Fruit fly (Drosophila melanogaster) whole organism, embryonic: ENCODE measurements around the gene frtz.
A peak's percentile ranks its signal among the peaks of the same experiment; 100 is the strongest.

Source experiments
- B-H2 ChIP-seq: fragments of 200-800 bp; sonication (Bioruptor generic); optimal IDR thresholded peaks from 2 replicates; lab custom pipeline; 2018; ENCODE audit warnings: missing biosample characterization, mild to moderate bottlenecking, missing genetic modification characterization
- CG10654 ChIP-seq: fragments of 200-800 bp; sonication (Bioruptor generic); optimal IDR thresholded peaks from 2 replicates; lab custom pipeline; 2016; ENCODE audit warnings: missing biosample characterization, missing genetic modification characterization
- CG10959 ChIP-seq: fragments of 200-800 bp; sonication (Bioruptor generic); IDR thresholded peaks from 2 replicates; pipeline ENCODE4 v1.3.6; 2022; ENCODE audit warnings: missing biosample characterization, missing genetic modification characterization
- CG11093 ChIP-seq: fragments of 200-800 bp; sonication (Bioruptor generic); IDR thresholded peaks from 3 replicates; pipeline ENCODE4 v1.3.6; 2022; ENCODE audit warnings: missing biosample characterization, missing genetic modification characterization
- CG11560 ChIP-seq: fragments of 200-800 bp; sonication (Bioruptor generic); IDR thresholded peaks from 3 replicates; pipeline ENCODE4 v1.3.6; 2022; ENCODE audit warnings: missing biosample characterization, missing genetic modification characterization
- CG11723 ChIP-seq: fragments of 200-800 bp; sonication (Bioruptor generic); optimal IDR thresholded peaks from 2 replicates; lab custom pipeline; 2017; ENCODE audit warnings: missing biosample characterization, mild to moderate bottlenecking, missing genetic modification characterization
- CG12769 ChIP-seq: fragments of 200-800 bp; sonication (Bioruptor generic); optimal IDR thresholded peaks from 2 replicates; lab custom pipeline; 2019; ENCODE audit warnings: missing biosample characterization, mild to moderate bottlenecking, missing genetic modification characterization, moderate library complexity
- CG14965 ChIP-seq: fragments of 200-800 bp; sonication (Bioruptor generic); optimal IDR thresholded peaks from 2 replicates; lab custom pipeline; 2016; ENCODE audit warnings: missing biosample characterization, missing genetic modification characterization, borderline replicate concordance
- CG1529 ChIP-seq: fragments of 200-800 bp; sonication (Bioruptor generic); optimal IDR thresholded peaks from 3 replicates; lab custom pipeline; 2018; ENCODE audit warnings: missing biosample characterization, missing genetic modification characterization
- CG15696 ChIP-seq: fragments of 200-800 bp; sonication (Bioruptor generic); optimal IDR thresholded peaks from 2 replicates; lab custom pipeline; 2019; ENCODE audit warnings: missing biosample characterization, mild to moderate bottlenecking, missing genetic modification characterization, moderate library complexity
- CG1603 ChIP-seq: fragments of 200-800 bp; sonication (Bioruptor generic); optimal IDR thresholded peaks from 2 replicates; lab custom pipeline; 2019; ENCODE audit warnings: missing biosample characterization, mild to moderate bottlenecking, missing genetic modification characterization, moderate library complexity
- CG16815 ChIP-seq: fragments of 200-800 bp; sonication (Bioruptor generic); optimal IDR thresholded peaks from 3 replicates; lab custom pipeline; 2017; ENCODE audit warnings: missing biosample characterization, mild to moderate bottlenecking, missing genetic modification characterization
- CG17612 ChIP-seq: fragments of 200-800 bp; sonication (Bioruptor generic); IDR thresholded peaks from 2 replicates; pipeline ENCODE4 v1.3.6; 2022; ENCODE audit warnings: missing biosample characterization, missing genetic modification characterization
- CG17802 ChIP-seq: fragments of 200-800 bp; sonication (Bioruptor generic); optimal IDR thresholded peaks from 2 replicates; lab custom pipeline; 2018; ENCODE audit warnings: missing biosample characterization, mild to moderate bottlenecking, missing genetic modification characterization, moderate library complexity
- CG2678 ChIP-seq: fragments of 200-800 bp; sonication (Bioruptor generic); optimal IDR thresholded peaks from 3 replicates; lab custom pipeline; 2019; ENCODE audit warnings: missing biosample characterization, mild to moderate bottlenecking, missing genetic modification characterization, moderate library complexity
- CG2712 ChIP-seq: fragments of 200-800 bp; optimal IDR thresholded peaks from 3 replicates; lab custom pipeline; 2019; ENCODE audit warnings: missing biosample characterization, mild to moderate bottlenecking, missing genetic modification characterization, moderate library complexity
- CG31441 ChIP-seq: fragments of 200-800 bp; sonication (Bioruptor generic); IDR thresholded peaks from 2 replicates; pipeline ENCODE4 v1.3.6; 2022; ENCODE audit warnings: missing biosample characterization, missing genetic modification characterization
- CG32532 ChIP-seq: fragments of 200-800 bp; sonication (Bioruptor generic); IDR thresholded peaks from 2 replicates; pipeline ENCODE4 v1.3.6; 2022; ENCODE audit warnings: missing biosample characterization, missing genetic modification characterization
- CG3838 ChIP-seq: fragments of 200-800 bp; sonication (Bioruptor generic); optimal IDR thresholded peaks from 3 replicates; lab custom pipeline; 2016; ENCODE audit warnings: missing biosample characterization, missing genetic modification characterization
- CG3995 ChIP-seq: fragments of 200-800 bp; sonication (Bioruptor generic); optimal IDR thresholded peaks from 3 replicates; lab custom pipeline; 2016; ENCODE audit warnings: missing biosample characterization, missing genetic modification characterization
- CG6689 ChIP-seq: fragments of 200-800 bp; sonication (Bioruptor generic); IDR thresholded peaks from 2 replicates; pipeline ENCODE4 v1.3.6; 2022; ENCODE audit warnings: missing biosample characterization, missing genetic modification characterization
- CG8290 ChIP-seq, 3 experiments: fragments of 200-800 bp; sonication (Bioruptor generic); optimal IDR thresholded peaks; 2 replicates each; lab custom pipeline; 2016 to 2019; ENCODE audit warnings: missing biosample characterization in 3 of 3, missing genetic modification characterization in 3 of 3, mild to moderate bottlenecking in 2 of 3, moderate library complexity in 1 of 3
- CTCF ChIP-seq: fragments of 200-800 bp; sonication (Bioruptor generic); optimal IDR thresholded peaks from 2 replicates; lab custom pipeline; 2017; ENCODE audit warnings: missing biosample characterization, mild to moderate bottlenecking, missing genetic modification characterization, moderate library complexity
- CrebB ChIP-seq: fragments of 200-800 bp; sonication (Bioruptor generic); optimal IDR thresholded peaks from 3 replicates; lab custom pipeline; 2018; ENCODE audit warnings: missing biosample characterization, mild to moderate bottlenecking, missing genetic modification characterization
- D19B ChIP-seq: fragments of 200-800 bp; sonication (Bioruptor generic); optimal IDR thresholded peaks from 2 replicates; lab custom pipeline; 2017; ENCODE audit warnings: missing biosample characterization, mild to moderate bottlenecking, missing genetic modification characterization
- Drgx ChIP-seq: fragments of 200-800 bp; sonication (Bioruptor generic); IDR thresholded peaks from 2 replicates; pipeline ENCODE4 v1.3.6; 2022; ENCODE audit warnings: missing biosample characterization, missing genetic modification characterization
- E2f1 ChIP-seq: fragments of 200-800 bp; sonication (Bioruptor generic); IDR thresholded peaks from 2 replicates; pipeline ENCODE4 v1.3.6; 2022; ENCODE audit warnings: missing biosample characterization, missing genetic modification characterization
- ERR ChIP-seq: fragments of 200-800 bp; sonication (Bioruptor generic); optimal IDR thresholded peaks from 2 replicates; lab custom pipeline; 2016; ENCODE audit warnings: missing biosample characterization, missing genetic modification characterization
- Oaz ChIP-seq: fragments of 200-800 bp; sonication (Bioruptor generic); IDR thresholded peaks from 2 replicates; pipeline ENCODE4 v1.3.6; 2022; ENCODE audit warnings: missing biosample characterization, missing genetic modification characterization
- Oli ChIP-seq: fragments of 200-800 bp; sonication (Bioruptor generic); optimal IDR thresholded peaks from 2 replicates; lab custom pipeline; 2018; ENCODE audit warnings: missing biosample characterization, mild to moderate bottlenecking, missing genetic modification characterization, moderate library complexity
- Optix ChIP-seq: fragments of 200-800 bp; sonication (Bioruptor generic); IDR thresholded peaks from 3 replicates; pipeline ENCODE4 v1.3.6; 2022; ENCODE audit warnings: missing biosample characterization, missing genetic modification characterization
- Sox102F ChIP-seq: fragments of 200-800 bp; sonication (Bioruptor generic); optimal IDR thresholded peaks from 2 replicates; lab custom pipeline; 2018; ENCODE audit warnings: missing biosample characterization, mild to moderate bottlenecking, missing genetic modification characterization, moderate library complexity
- Usf ChIP-seq: fragments of 200-800 bp; sonication (Bioruptor generic); optimal IDR thresholded peaks from 2 replicates; lab custom pipeline; 2017; ENCODE audit warnings: missing genotype, missing biosample characterization, missing genetic modification characterization
- Xrp1 ChIP-seq: fragments of 200-800 bp; sonication (Bioruptor generic); IDR thresholded peaks from 2 replicates; pipeline ENCODE4 v1.3.6; 2022; ENCODE audit warnings: missing biosample characterization, missing genetic modification characterization
- ac ChIP-seq: fragments of 200-800 bp; sonication (Bioruptor generic); optimal IDR thresholded peaks from 3 replicates; lab custom pipeline; 2017; ENCODE audit warnings: missing biosample characterization, mild to moderate bottlenecking, missing genetic modification characterization
- bowl ChIP-seq: fragments of 200-800 bp; sonication (Bioruptor generic); IDR thresholded peaks from 2 replicates; pipeline ENCODE4 v1.3.6; 2022; ENCODE audit warnings: missing biosample characterization, missing genetic modification characterization
- cad ChIP-seq: fragments of >200 bp; optimal IDR thresholded peaks from 2 replicates; lab custom pipeline; 2017; ENCODE audit warnings: missing biosample characterization, missing genetic modification characterization
- chn ChIP-seq: fragments of 200-800 bp; sonication (Bioruptor generic); optimal IDR thresholded peaks from 2 replicates; lab custom pipeline; 2016; ENCODE audit warnings: missing biosample characterization, missing genetic modification characterization
- croc ChIP-seq: fragments of 200-800 bp; sonication (Bioruptor generic); conservative IDR thresholded peaks from 3 replicates; pipeline ENCODE4 v1.3.6; 2022; ENCODE audit warnings: missing biosample characterization, missing genetic modification characterization
- da ChIP-seq: fragments of 200-800 bp; sonication (Bioruptor generic); optimal IDR thresholded peaks from 2 replicates; lab custom pipeline; 2016; ENCODE audit warnings: missing biosample characterization, missing genetic modification characterization
- dan ChIP-seq: fragments of 200-800 bp; sonication (Bioruptor generic); IDR thresholded peaks from 2 replicates; pipeline ENCODE4 v1.3.6; 2022; ENCODE audit warnings: missing biosample characterization, missing genetic modification characterization
- danr ChIP-seq: fragments of 200-800 bp; sonication (Bioruptor generic); IDR thresholded peaks from 2 replicates; pipeline ENCODE4 v1.3.6; 2022; ENCODE audit warnings: missing biosample characterization, missing genetic modification characterization
- exex ChIP-seq: fragments of 200-800 bp; sonication (Bioruptor generic); optimal IDR thresholded peaks from 4 replicates; lab custom pipeline; 2018; ENCODE audit warnings: missing biosample characterization, mild to moderate bottlenecking, missing genetic modification characterization, moderate library complexity
- her ChIP-seq: fragments of 200-800 bp; sonication (Bioruptor generic); optimal IDR thresholded peaks from 2 replicates; lab custom pipeline; 2016; ENCODE audit warnings: missing biosample characterization, missing genetic modification characterization
- hkb ChIP-seq, 2 experiments: fragments of 200-800 bp in 1 of 2; fragments of >200 bp in 1 of 2; sonication (Bioruptor generic) in 1 of 2; IDR thresholded peaks in 1 of 2; optimal IDR thresholded peaks in 1 of 2; 2 replicates each; pipeline versions ENCODE4 v1.3.6 to Lab custom; 2017 to 2022; ENCODE audit warnings: missing biosample characterization in 1 of 2, missing genetic modification characterization in 1 of 2
- p53 ChIP-seq: fragments of 200-800 bp; sonication (Bioruptor generic); optimal IDR thresholded peaks from 2 replicates; lab custom pipeline; 2016; ENCODE audit warnings: missing biosample characterization, missing genetic modification characterization
- pb ChIP-seq: fragments of 200-800 bp; sonication (Bioruptor generic); optimal IDR thresholded peaks from 3 replicates; lab custom pipeline; 2016; ENCODE audit warnings: missing biosample characterization, missing genetic modification characterization
- pros ChIP-seq: fragments of 200-800 bp; sonication (Bioruptor generic); optimal IDR thresholded peaks from 3 replicates; lab custom pipeline; 2019; ENCODE audit warnings: missing biosample characterization, mild to moderate bottlenecking, missing genetic modification characterization, moderate library complexity
- salm ChIP-seq: fragments of 200-800 bp; sonication (Bioruptor generic); optimal IDR thresholded peaks from 2 replicates; lab custom pipeline; 2018; ENCODE audit warnings: missing biosample characterization, mild to moderate bottlenecking, missing genetic modification characterization
- tio ChIP-seq: fragments of 200-800 bp; sonication (Bioruptor generic); optimal IDR thresholded peaks from 2 replicates; lab custom pipeline; 2017; ENCODE audit warnings: missing biosample characterization, missing genetic modification characterization, inconsistent platforms

frtz gene

dm6 chr2L:1723135-1723936 lies 7.7 kb upstream of the frtz start (continued):
- no peak for TF ChIP-seq CG11093
- TF ChIP-seq Sox102F (GFP tag; lab: Kevin White, UChicago): peak; percentile 23
- no peak for TF ChIP-seq CG11723
- no peak for TF ChIP-seq dan (GFP tag; lab: Robert Waterston, UW)
- TF ChIP-seq CG6689 (GFP tag; lab: Robert Waterston, UW): no peak
- no peak for TF ChIP-seq her (GFP tag; lab: Kevin White, UChicago)
- TF ChIP-seq CG15696 (tag; lab: Kevin White, UChicago): no peak
- no peak for TF ChIP-seq hkb (optimal IDR thresholded peaks at IDR 0.05; lab: Kevin White, UChicago)
- TF ChIP-seq hkb (GFP tag; IDR thresholded peaks at IDR 0.05; lab: Robert Waterston, UW): no peak
- TF ChIP-seq CG12769: peak; percentile 90
- no peak for TF ChIP-seq pb (GFP tag; lab: Kevin White, UChicago)
- no peak for TF ChIP-seq CG14965 (GFP tag; lab: Kevin White, UChicago)
- TF ChIP-seq exex (tag; lab: Kevin White, UChicago): peak; percentile 69
- TF ChIP-seq da (GFP tag; lab: Kevin White, UChicago): no peak
- no peak for TF ChIP-seq CTCF
- TF ChIP-seq chn (GFP tag; lab: Kevin White, UChicago): no peak
- no peak for TF ChIP-seq croc
- no peak for TF ChIP-seq E2f1 (GFP tag; lab: Robert Waterston, UW)
- no peak for TF ChIP-seq CG10959 (GFP tag; lab: Robert Waterston, UW)
- no peak for TF ChIP-seq D19B (GFP tag; lab: Kevin White, UChicago)
- TF ChIP-seq CG17802 (tag; lab: Kevin White, UChicago): peak; percentile 10
- no peak for TF ChIP-seq B-H2 (GFP tag; lab: Kevin White, UChicago)
- no peak for TF ChIP-seq CG11560
- peak; percentile 15; the same call in 1 of the 2 replicates for TF ChIP-seq CG32532 (GFP tag; lab: Robert Waterston, UW)
- TF ChIP-seq CG2678: peak; percentile 49
- TF ChIP-seq CG3995 (GFP tag; lab: Kevin White, UChicago): no peak
- TF ChIP-seq Xrp1 (GFP tag; lab: Robert Waterston, UW): no peak
- no peak for TF ChIP-seq danr (GFP tag; lab: Robert Waterston, UW)
- no peak; the same call in 1 of the 2 replicates for TF ChIP-seq CG31441 (GFP tag; lab: Robert Waterston, UW)
- no peak for TF ChIP-seq ERR (GFP tag; lab: Kevin White, UChicago)
- TF ChIP-seq p53: no peak
- no peak for TF ChIP-seq Drgx
- no peak for TF ChIP-seq salm (tag; lab: Kevin White, UChicago)
- TF ChIP-seq CG8290 (GFP tag; optimal IDR thresholded peaks at IDR 0.05; lab: Kevin White, UChicago): no peak
- peak in 1 of 2 experiments; percentile 34 for TF ChIP-seq CG8290 (tag; optimal IDR thresholded peaks at IDR 0.05; lab: Kevin White, UChicago)
- TF ChIP-seq Oli: no peak
- TF ChIP-seq CG10654 (GFP tag; lab: Kevin White, UChicago): no peak
- no peak for TF ChIP-seq Usf (GFP tag; lab: Kevin White, UChicago)
- TF ChIP-seq CG1603 (tag; lab: Kevin White, UChicago): peak; percentile 36
- no peak for TF ChIP-seq ac (GFP tag; lab: Kevin White, UChicago)
- TF ChIP-seq tio (GFP tag; lab: Kevin White, UChicago): no peak
- TF ChIP-seq CrebB (tag; lab: Kevin White, UChicago): no peak
- no peak for TF ChIP-seq bowl (GFP tag; lab: Robert Waterston, UW)
- TF ChIP-seq CG2712 (tag; lab: Kevin White, UChicago): peak; percentile 24
- no peak for TF ChIP-seq CG3838 (GFP tag; lab: Kevin White, UChicago)
- TF ChIP-seq cad: no peak
- TF ChIP-seq CG1529 (GFP tag; lab: Kevin White, UChicago): no peak
- no peak for TF ChIP-seq CG16815 (GFP tag; lab: Kevin White, UChicago)
- TF ChIP-seq Oaz: no peak
- TF ChIP-seq Optix (GFP tag; lab: Robert Waterston, UW): no peak
- no peak for TF ChIP-seq CG17612 (GFP tag; lab: Robert Waterston, UW)
- no peak for TF ChIP-seq pros
